Fruit fly (Drosophila melanogaster) whole organism, embryonic: ENCODE results near the gene CG1213.
A peak's percentile ranks its signal among the peaks of the same experiment; 100 is the strongest.

Experiments used
- Atf3 ChIP-seq: fragments of 200-800 bp; sonication (Bioruptor generic); optimal IDR thresholded peaks from 3 replicates; lab custom pipeline; 2016; ENCODE audit warnings: missing biosample characterization, missing genetic modification characterization
- CG12155 ChIP-seq: fragments of 200-800 bp; sonication (Bioruptor generic); optimal IDR thresholded peaks from 3 replicates; lab custom pipeline; 2016; ENCODE audit warnings: missing biosample characterization, missing genetic modification characterization
- CG14441 ChIP-seq: fragments of 200-800 bp; sonication (Bioruptor generic); IDR thresholded peaks from 2 replicates; pipeline ENCODE4 v1.3.6; 2022; ENCODE audit warnings: missing biosample characterization, missing genetic modification characterization
- CG15011 ChIP-seq: fragments of 200-800 bp; sonication (Bioruptor generic); optimal IDR thresholded peaks from 3 replicates; lab custom pipeline; 2018; ENCODE audit warnings: missing biosample characterization, mild to moderate bottlenecking, missing genetic modification characterization
- CG15269 ChIP-seq: fragments of 200-800 bp; sonication (Bioruptor generic); optimal IDR thresholded peaks from 2 replicates; lab custom pipeline; 2018; ENCODE audit warnings: missing biosample characterization, mild to moderate bottlenecking, missing genetic modification characterization, moderate library complexity
- CG1529 ChIP-seq: fragments of 200-800 bp; sonication (Bioruptor generic); optimal IDR thresholded peaks from 3 replicates; lab custom pipeline; 2018; ENCODE audit warnings: missing biosample characterization, missing genetic modification characterization
- CG16813 ChIP-seq: fragments of 200-800 bp; sonication (Bioruptor generic); IDR thresholded peaks from 3 replicates; pipeline ENCODE4 v1.3.6; 2022; ENCODE audit warnings: missing biosample characterization, missing genetic modification characterization; ENCODE audit not compliant: partially characterized antibody
- CG1792 ChIP-seq: fragments of 200-800 bp; sonication (Bioruptor generic); optimal IDR thresholded peaks from 2 replicates; lab custom pipeline; 2016; ENCODE audit warnings: missing biosample characterization, missing genetic modification characterization
- CG18011 ChIP-seq: fragments of 200-800 bp; sonication (Bioruptor generic); optimal IDR thresholded peaks from 2 replicates; lab custom pipeline; 2017; ENCODE audit warnings: missing biosample characterization, missing genetic modification characterization, mild to moderate bottlenecking, moderate library complexity, missing genotype
- CG2120 ChIP-seq: fragments of 200-800 bp; sonication (Bioruptor generic); optimal IDR thresholded peaks from 3 replicates; lab custom pipeline; 2016; ENCODE audit warnings: missing biosample characterization, missing genetic modification characterization
- CG2199 ChIP-seq: fragments of 200-800 bp; sonication (Bioruptor generic); IDR thresholded peaks from 3 replicates; pipeline ENCODE4 v1.3.6; 2022; ENCODE audit warnings: missing biosample characterization, missing genetic modification characterization
- CG31441 ChIP-seq: fragments of 200-800 bp; sonication (Bioruptor generic); IDR thresholded peaks from 2 replicates; pipeline ENCODE4 v1.3.6; 2022; ENCODE audit warnings: missing biosample characterization, missing genetic modification characterization
- CG33213 ChIP-seq: fragments of 200-800 bp; sonication (Bioruptor generic); optimal IDR thresholded peaks from 3 replicates; lab custom pipeline; 2016; ENCODE audit warnings: missing biosample characterization, missing genetic modification characterization
- CG5245 ChIP-seq: fragments of 200-800 bp; sonication (Bioruptor generic); optimal IDR thresholded peaks from 3 replicates; lab custom pipeline; 2016; ENCODE audit warnings: missing biosample characterization, missing genetic modification characterization
- CG5953 ChIP-seq: fragments of 200-800 bp; sonication (Bioruptor generic); IDR thresholded peaks from 2 replicates; pipeline ENCODE4 v1.3.6; 2022; ENCODE audit warnings: missing biosample characterization, missing genetic modification characterization
- CG6654 ChIP-seq: fragments of 200-800 bp; sonication (Bioruptor generic); optimal IDR thresholded peaks from 2 replicates; lab custom pipeline; 2017; ENCODE audit warnings: missing biosample characterization, mild to moderate bottlenecking, missing genetic modification characterization
- CG7372 ChIP-seq: fragments of 200-800 bp; sonication (Bioruptor generic); IDR thresholded peaks from 2 replicates; pipeline ENCODE4 v1.3.6; 2022; ENCODE audit warnings: missing biosample characterization, missing genetic modification characterization
- CG8089 ChIP-seq: fragments of 200-800 bp; sonication (Bioruptor generic); optimal IDR thresholded peaks from 3 replicates; lab custom pipeline; 2016; ENCODE audit warnings: missing biosample characterization, missing genetic modification characterization
- CG8478 ChIP-seq: fragments of >200 bp; optimal IDR thresholded peaks from 2 replicates; lab custom pipeline; 2018
- CG9437 ChIP-seq: fragments of 200-800 bp; sonication (Bioruptor generic); optimal IDR thresholded peaks from 2 replicates; lab custom pipeline; 2018; ENCODE audit warnings: missing biosample characterization, mild to moderate bottlenecking, missing genetic modification characterization
- CG9797 ChIP-seq: fragments of 200-800 bp; sonication (Bioruptor generic); optimal IDR thresholded peaks from 3 replicates; lab custom pipeline; 2018; ENCODE audit warnings: missing biosample characterization, mild to moderate bottlenecking, missing genetic modification characterization
- D19A ChIP-seq: fragments of 200-800 bp; optimal IDR thresholded peaks from 3 replicates; lab custom pipeline; 2019; ENCODE audit warnings: missing biosample characterization, mild to moderate bottlenecking, missing genetic modification characterization, moderate library complexity
- Dbx ChIP-seq: fragments of 200-800 bp; sonication (Bioruptor generic); IDR thresholded peaks from 3 replicates; pipeline ENCODE4 v1.3.6; 2022; ENCODE audit warnings: missing biosample characterization, missing genetic modification characterization
- Dip2 ChIP-seq: fragments of 200-800 bp; sonication (Bioruptor generic); IDR thresholded peaks from 2 replicates; pipeline ENCODE4 v1.3.6; 2022; ENCODE audit warnings: missing biosample characterization, missing genetic modification characterization
- ERR ChIP-seq: fragments of 200-800 bp; sonication (Bioruptor generic); optimal IDR thresholded peaks from 2 replicates; lab custom pipeline; 2016; ENCODE audit warnings: missing biosample characterization, missing genetic modification characterization
- Fer1 ChIP-seq: fragments of 200-800 bp; sonication (Bioruptor generic); optimal IDR thresholded peaks from 2 replicates; lab custom pipeline; 2017; ENCODE audit warnings: missing biosample characterization, mild to moderate bottlenecking, missing genetic modification characterization
- Gug ChIP-seq: fragments of 200-800 bp; sonication (Bioruptor generic); IDR thresholded peaks from 4 replicates; pipeline ENCODE4 v1.3.6; 2022; ENCODE audit warnings: missing biosample characterization, missing genetic modification characterization
- Hmr ChIP-seq: fragments of 200-800 bp; sonication (Bioruptor generic); optimal IDR thresholded peaks from 3 replicates; lab custom pipeline; 2017; ENCODE audit warnings: mild to moderate bottlenecking, missing biosample characterization, missing genetic modification reagents, missing genetic modification characterization
- Ptx1 ChIP-seq: fragments of 200-800 bp; sonication (Bioruptor generic); IDR thresholded peaks from 2 replicates; pipeline ENCODE4 v1.3.6; 2022; ENCODE audit warnings: missing biosample characterization, missing genetic modification characterization
- Scr ChIP-seq: fragments of 200-800 bp; sonication (Bioruptor generic); IDR thresholded peaks from 2 replicates; pipeline ENCODE4 v1.3.6; 2022; ENCODE audit warnings: missing biosample characterization, missing genetic modification characterization; ENCODE audit not compliant: partially characterized antibody
- Ssrp ChIP-seq: fragments of 200-800 bp; sonication (Bioruptor generic); optimal IDR thresholded peaks from 2 replicates; lab custom pipeline; 2018; ENCODE audit warnings: missing biosample characterization, mild to moderate bottlenecking, missing genetic modification characterization, moderate library complexity
- cg ChIP-seq: fragments of 200-800 bp; sonication (Bioruptor generic); optimal IDR thresholded peaks from 3 replicates; lab custom pipeline; 2019; ENCODE audit warnings: missing biosample characterization, mild to moderate bottlenecking, missing genetic modification characterization, moderate library complexity
- chm ChIP-seq: fragments of 200-800 bp; sonication (Bioruptor generic); IDR thresholded peaks from 2 replicates; pipeline ENCODE4 v1.3.6; 2022; ENCODE audit warnings: missing biosample characterization, missing genetic modification characterization
- dan ChIP-seq: fragments of 200-800 bp; sonication (Bioruptor generic); IDR thresholded peaks from 2 replicates; pipeline ENCODE4 v1.3.6; 2022; ENCODE audit warnings: missing biosample characterization, missing genetic modification characterization
- dm ChIP-seq: fragments of 200-800 bp; sonication (Bioruptor generic); optimal IDR thresholded peaks from 3 replicates; lab custom pipeline; 2016; ENCODE audit warnings: missing biosample characterization, missing genetic modification characterization
- dpn ChIP-seq, 2 experiments: fragments of 200-800 bp; sonication (Bioruptor generic); optimal IDR thresholded peaks; 3 replicates each; lab custom pipeline; 2016; ENCODE audit warnings: missing biosample characterization in 2 of 2, missing genetic modification characterization in 2 of 2
- exex ChIP-seq: fragments of 200-800 bp; sonication (Bioruptor generic); optimal IDR thresholded peaks from 4 replicates; lab custom pipeline; 2018; ENCODE audit warnings: missing biosample characterization, mild to moderate bottlenecking, missing genetic modification characterization, moderate library complexity
- gsb-n ChIP-seq: fragments of 200-800 bp; sonication (Bioruptor generic); optimal IDR thresholded peaks from 3 replicates; lab custom pipeline; 2018; ENCODE audit warnings: missing biosample characterization, mild to moderate bottlenecking, missing genetic modification characterization
- hbn ChIP-seq: fragments of 200-800 bp; sonication (Bioruptor generic); IDR thresholded peaks from 2 replicates; pipeline ENCODE4 v1.3.6; 2022; ENCODE audit warnings: missing biosample characterization, missing genetic modification characterization; ENCODE audit not compliant: partially characterized antibody
- her ChIP-seq: fragments of 200-800 bp; sonication (Bioruptor generic); optimal IDR thresholded peaks from 2 replicates; lab custom pipeline; 2016; ENCODE audit warnings: missing biosample characterization, missing genetic modification characterization
- jing ChIP-seq: fragments of 200-800 bp; sonication (Bioruptor generic); optimal IDR thresholded peaks from 2 replicates; lab custom pipeline; 2018; ENCODE audit warnings: missing biosample characterization, mild to moderate bottlenecking, missing genetic modification characterization
- maf-S ChIP-seq: fragments of 200-800 bp; sonication (Bioruptor generic); optimal IDR thresholded peaks from 2 replicates; lab custom pipeline; 2016; ENCODE audit warnings: missing biosample characterization, missing genetic modification characterization
- mirr ChIP-seq: fragments of 200-800 bp; sonication (Bioruptor generic); optimal IDR thresholded peaks from 3 replicates; lab custom pipeline; 2018; ENCODE audit warnings: missing biosample characterization, mild to moderate bottlenecking, missing genetic modification characterization
- oc ChIP-seq: fragments of 200-800 bp; sonication (Bioruptor generic); optimal IDR thresholded peaks from 2 replicates; lab custom pipeline; 2018; ENCODE audit warnings: missing biosample characterization, mild to moderate bottlenecking, missing genetic modification characterization, moderate library complexity
- pros ChIP-seq: fragments of 200-800 bp; sonication (Bioruptor generic); optimal IDR thresholded peaks from 3 replicates; lab custom pipeline; 2019; ENCODE audit warnings: missing biosample characterization, mild to moderate bottlenecking, missing genetic modification characterization, moderate library complexity
- row ChIP-seq: fragments of 200-800 bp; sonication (Bioruptor generic); IDR thresholded peaks from 3 replicates; pipeline ENCODE4 v1.3.6; 2022; ENCODE audit warnings: missing biosample characterization, missing genetic modification characterization
- salm ChIP-seq: fragments of 200-800 bp; sonication (Bioruptor generic); optimal IDR thresholded peaks from 2 replicates; lab custom pipeline; 2018; ENCODE audit warnings: missing biosample characterization, mild to moderate bottlenecking, missing genetic modification characterization
- slbo ChIP-seq: fragments of 200-800 bp; sonication (Bioruptor generic); IDR thresholded peaks from 2 replicates; pipeline ENCODE4 v1.3.6; 2022; ENCODE audit warnings: missing biosample characterization, missing genetic modification characterization
- slp2 ChIP-seq: fragments of 200-800 bp; sonication (Bioruptor generic); optimal IDR thresholded peaks from 2 replicates; lab custom pipeline; 2016; ENCODE audit warnings: missing biosample characterization, missing genetic modification characterization
- sug ChIP-seq: fragments of 200-800 bp; optimal IDR thresholded peaks from 2 replicates; lab custom pipeline; 2019; ENCODE audit warnings: missing biosample characterization, mild to moderate bottlenecking, missing genetic modification characterization, moderate library complexity
- tll ChIP-seq, 2 experiments: fragments of 200-800 bp in 1 of 2; fragments of >200 bp in 1 of 2; sonication (Bioruptor generic) in 1 of 2; optimal IDR thresholded peaks; 2 replicates each; lab custom pipeline; 2017 to 2019; ENCODE audit warnings: missing biosample characterization in 2 of 2, missing genetic modification characterization in 2 of 2, mild to moderate bottlenecking in 1 of 2, moderate library complexity in 1 of 2
- tup ChIP-seq: fragments of 200-800 bp; sonication (Bioruptor generic); optimal IDR thresholded peaks from 2 replicates; lab custom pipeline; 2016; ENCODE audit warnings: missing biosample characterization, mild to moderate bottlenecking, missing genetic modification characterization, moderate library complexity

CG1213 gene

dm6 chr3R:5824456-5824855 lies 16.5 kb upstream of the CG1213 start, which contains the start of the genes Sec20 and dgrn (continued):
- TF ChIP-seq chm (GFP tag; lab: Robert Waterston, UW): no peak
- no peak for TF ChIP-seq CG8089 (GFP tag; lab: Kevin White, UChicago)
- TF ChIP-seq Hmr: peak; percentile 70
- TF ChIP-seq Gug (GFP tag; lab: Robert Waterston, UW): peak; percentile 52; the same call in 2 of the 4 replicates
- TF ChIP-seq D19A (tag; lab: Kevin White, UChicago): peak; percentile 70
- peak; percentile 37 for TF ChIP-seq tup (GFP tag; lab: Kevin White, UChicago)
- peak; percentile 59 for TF ChIP-seq Fer1
- TF ChIP-seq salm: no peak
- no peak for TF ChIP-seq mirr (GFP tag; lab: Kevin White, UChicago)
- TF ChIP-seq CG18011: no peak
- TF ChIP-seq her (GFP tag; lab: Kevin White, UChicago): no peak
- no peak for TF ChIP-seq pros (GFP tag; lab: Kevin White, UChicago)
- no peak for TF ChIP-seq CG7372 (GFP tag; lab: Robert Waterston, UW)
- peak; percentile 56 for TF ChIP-seq exex (tag; lab: Kevin White, UChicago)
- peak; percentile 26 for TF ChIP-seq oc (tag; lab: Kevin White, UChicago)
- TF ChIP-seq hbn (GFP tag; lab: Robert Waterston, UW): peak; percentile 94
- TF ChIP-seq CG2199 (GFP tag; lab: Robert Waterston, UW): 0 out of 3 replicates have a peak, but pooled peaks have one; percentile 28
- TF ChIP-seq slp2: no peak
- TF ChIP-seq Atf3 (GFP tag; lab: Kevin White, UChicago): peak; percentile 2
- peak; percentile 59 for TF ChIP-seq Ssrp (tag; lab: Kevin White, UChicago)
- peak; percentile 81 for TF ChIP-seq Dbx (GFP tag; lab: Robert Waterston, UW)
- peak; percentile 64 to 79 for TF ChIP-seq dpn (GFP tag; optimal IDR thresholded peaks at IDR 0.05; lab: Kevin White, UChicago)
- TF ChIP-seq gsb-n (tag; lab: Kevin White, UChicago): no peak
- TF ChIP-seq CG1529 (GFP tag; lab: Kevin White, UChicago): no peak
- no peak for TF ChIP-seq CG14441 (GFP tag; lab: Robert Waterston, UW)
- peak; percentile 79 for TF ChIP-seq sug (tag; lab: Kevin White, UChicago)
- TF ChIP-seq Ptx1 (GFP tag; lab: Robert Waterston, UW): peak; percentile 75
- no peak for TF ChIP-seq CG8478
- peak; percentile 48 for TF ChIP-seq dm (GFP tag; lab: Kevin White, UChicago)
- TF ChIP-seq CG2120: peak; percentile 84
- peak; percentile 29 for TF ChIP-seq CG9797 (GFP tag; lab: Kevin White, UChicago)
- no peak for TF ChIP-seq CG6654 (GFP tag; lab: Kevin White, UChicago)
- TF ChIP-seq CG9437 (GFP tag; lab: Kevin White, UChicago): peak; percentile 55
- peak; percentile 20 for TF ChIP-seq CG33213
- TF ChIP-seq CG5245 (GFP tag; lab: Kevin White, UChicago): peak; percentile 27
- TF ChIP-seq CG1792 (GFP tag; lab: Kevin White, UChicago): no peak
- no peak for TF ChIP-seq cg (GFP tag; lab: Kevin White, UChicago)
- no peak for TF ChIP-seq jing (GFP tag; lab: Kevin White, UChicago)
- peak; percentile 75 for TF ChIP-seq CG12155
- TF ChIP-seq CG31441 (GFP tag; lab: Robert Waterston, UW): peak; percentile 78
- TF ChIP-seq CG15269 (tag; lab: Kevin White, UChicago): peak; percentile 62
- no peak for TF ChIP-seq CG15011 (GFP tag; lab: Kevin White, UChicago)
- TF ChIP-seq tll (GFP tag; optimal IDR thresholded peaks at IDR 0.05; lab: Kevin White, UChicago): no peak
- TF ChIP-seq ERR (GFP tag; lab: Kevin White, UChicago): no peak
- no peak for TF ChIP-seq Dip2 (GFP tag; lab: Robert Waterston, UW)
- peak; percentile 97 for TF ChIP-seq Scr (GFP tag; lab: Robert Waterston, UW)
- peak; percentile 89 for TF ChIP-seq row (GFP tag; lab: Robert Waterston, UW)
- peak; percentile 96 for TF ChIP-seq CG16813 (GFP tag; lab: Robert Waterston, UW)
- TF ChIP-seq CG5953 (GFP tag; lab: Robert Waterston, UW): 0 out of 2 replicates have a peak, but pooled peaks have one; percentile 15
- no peak for TF ChIP-seq maf-S
- TF ChIP-seq dan (GFP tag; lab: Robert Waterston, UW): no peak
- peak; percentile 84 for TF ChIP-seq slbo (GFP tag; lab: Robert Waterston, UW)
